Fruit fly (Drosophila melanogaster): ENCODE results near the gene CG3386.

The CG3386 gene

dm6 chr3L:696404-697054 is 14.3 kb upstream of the CG3386 start (continued):
- TF ChIP-seq oc (tag; optimal IDR thresholded peaks at IDR 0.05): peak; percentile 93
- peak; percentile 74 for TF ChIP-seq CG2116 (GFP tag; optimal IDR thresholded peaks at IDR 0.05)
- TF ChIP-seq MTF-1 (GFP tag; optimal IDR thresholded peaks at IDR 0.05; ENCODE audit: borderline replicate concordance): peak; percentile 93
- TF ChIP-seq Nf-YB (GFP tag; optimal IDR thresholded peaks at IDR 0.05): peak; percentile 85
- TF ChIP-seq nmo (GFP tag; optimal IDR thresholded peaks at IDR 0.05): peak; percentile 97
- no peak for TF ChIP-seq hbn (GFP tag; IDR thresholded peaks at IDR 0.05; ENCODE audit: partially characterized antibody)
- TF ChIP-seq tap (tag; optimal IDR thresholded peaks at IDR 0.05): peak; percentile 96
- TF ChIP-seq CG32532 (GFP tag; IDR thresholded peaks at IDR 0.05): peak; percentile 97
- peak; percentile 85 for TF ChIP-seq CG10274 (GFP tag; optimal IDR thresholded peaks at IDR 0.05)
- TF ChIP-seq CG4328 (GFP tag; optimal IDR thresholded peaks at IDR 0.05): peak; percentile 74
- TF ChIP-seq CG9727 (GFP tag; optimal IDR thresholded peaks at IDR 0.05): peak; percentile 98
- TF ChIP-seq Bdp1 (GFP tag; optimal IDR thresholded peaks at IDR 0.05): peak; percentile 67
- TF ChIP-seq CG7357 (GFP tag; IDR thresholded peaks at IDR 0.05): peak; percentile 88
- TF ChIP-seq corto (GFP tag; optimal IDR thresholded peaks at IDR 0.05): peak; percentile 88
- peak; percentile 93 for TF ChIP-seq CG15011 (GFP tag; optimal IDR thresholded peaks at IDR 0.05)
- peak; percentile 93 for TF ChIP-seq CG10366 (GFP tag; IDR thresholded peaks at IDR 0.05)
- peak; percentile 92 for TF ChIP-seq CG3847 (GFP tag; IDR thresholded peaks at IDR 0.05)
- peak; percentile 44 for TF ChIP-seq btn (GFP tag; optimal IDR thresholded peaks at IDR 0.05)
- peak; percentile 94 for TF ChIP-seq ATbp (GFP tag; optimal IDR thresholded peaks at IDR 0.05)
- peak; percentile 93 for TF ChIP-seq org-1 (GFP tag; optimal IDR thresholded peaks at IDR 0.05)
- TF ChIP-seq Doc2 (GFP tag; IDR thresholded peaks at IDR 0.05): peak; percentile 48; the same call in 1 of the 2 replicates
- no peak for TF ChIP-seq Bgb (GFP tag; IDR thresholded peaks at IDR 0.05; ENCODE audit: partially characterized antibody)
- TF ChIP-seq CG9609 (GFP tag; optimal IDR thresholded peaks at IDR 0.05): peak; percentile 37
- peak; percentile 85 for TF ChIP-seq CG5180 (GFP tag; optimal IDR thresholded peaks at IDR 0.05)
- peak; percentile 89 for TF ChIP-seq CG4707 (GFP tag; optimal IDR thresholded peaks at IDR 0.05)
- TF ChIP-seq CG17829 (tag; optimal IDR thresholded peaks at IDR 0.05): peak; percentile 98
- TF ChIP-seq CG14965 (GFP tag; optimal IDR thresholded peaks at IDR 0.05; ENCODE audit: borderline replicate concordance): no peak
- peak; percentile 16 for TF ChIP-seq ERR (GFP tag; optimal IDR thresholded peaks at IDR 0.05)
- TF ChIP-seq CG15479 (GFP tag; optimal IDR thresholded peaks at IDR 0.05): peak; percentile 52
- TF ChIP-seq sisA (GFP tag; IDR thresholded peaks at IDR 0.05): peak; percentile 94
- peak; percentile 51 for TF ChIP-seq mam (GFP tag; optimal IDR thresholded peaks at IDR 0.05)
- TF ChIP-seq ab (GFP tag; optimal IDR thresholded peaks at IDR 0.05): peak; percentile 18
- TF ChIP-seq tll (GFP tag; optimal IDR thresholded peaks at IDR 0.05): peak in 1 of 2 experiments; percentile 28
- peak; percentile 90 for TF ChIP-seq CG31224 (GFP tag; IDR thresholded peaks at IDR 0.05)
- TF ChIP-seq fd96Cb (tag; optimal IDR thresholded peaks at IDR 0.05): peak; percentile 97
- peak; percentile 93 for TF ChIP-seq Max (GFP tag; optimal IDR thresholded peaks at IDR 0.05)
- peak; percentile 90 for TF ChIP-seq bowl (GFP tag; IDR thresholded peaks at IDR 0.05)
- TF ChIP-seq CG8944 (GFP tag; optimal IDR thresholded peaks at IDR 0.05): peak; percentile 59
- TF ChIP-seq gsb-n (tag; optimal IDR thresholded peaks at IDR 0.05): peak; percentile 97
- peak; percentile 85 for TF ChIP-seq CG10431 (GFP tag; optimal IDR thresholded peaks at IDR 0.05)
- no peak for TF ChIP-seq jumu (GFP tag; optimal IDR thresholded peaks at IDR 0.05)
- TF ChIP-seq CG15269 (tag; optimal IDR thresholded peaks at IDR 0.05): peak; percentile 96
- peak; percentile 97 for TF ChIP-seq BtbVII (GFP tag; optimal IDR thresholded peaks at IDR 0.05)
- peak; percentile 91 for TF ChIP-seq CG9932 (GFP tag; IDR thresholded peaks at IDR 0.05)
- peak; percentile 96 for TF ChIP-seq CG10209 (GFP tag; optimal IDR thresholded peaks at IDR 0.05)
- peak; percentile 94 for TF ChIP-seq scrt (GFP tag; optimal IDR thresholded peaks at IDR 0.05)
- peak; percentile 100 for TF ChIP-seq CG13894 (tag; optimal IDR thresholded peaks at IDR 0.05)
- peak; percentile 88 for TF ChIP-seq ssp (GFP tag; IDR thresholded peaks at IDR 0.05)
- peak; percentile 86 for TF ChIP-seq gt (GFP tag; IDR thresholded peaks at IDR 0.05)
